Fruit fly (Drosophila melanogaster) whole organism, embryonic: ENCODE results near the gene woc.

Source experiments
- Aef1 ChIP-seq: fragments of 200-800 bp; sonication (Bioruptor generic); IDR thresholded peaks from 3 replicates; pipeline ENCODE4 v1.3.6; 2022; ENCODE audit warnings: missing biosample characterization, missing genetic modification characterization
- Antp ChIP-seq: fragments of 200-800 bp; sonication (Bioruptor generic); optimal IDR thresholded peaks from 3 replicates; lab custom pipeline; 2016; ENCODE audit warnings: missing biosample characterization, missing genetic modification characterization
- CG12391 ChIP-seq: fragments of 200-800 bp; sonication (Bioruptor generic); optimal IDR thresholded peaks from 3 replicates; lab custom pipeline; 2018; ENCODE audit warnings: missing biosample characterization, mild to moderate bottlenecking, missing genetic modification characterization, moderate library complexity
- CG13424 ChIP-seq: fragments of 200-800 bp; sonication (Bioruptor generic); optimal IDR thresholded peaks from 2 replicates; lab custom pipeline; 2019; ENCODE audit warnings: missing biosample characterization, mild to moderate bottlenecking, missing genetic modification characterization, moderate library complexity
- CG14441 ChIP-seq: fragments of 200-800 bp; sonication (Bioruptor generic); IDR thresholded peaks from 2 replicates; pipeline ENCODE4 v1.3.6; 2022; ENCODE audit warnings: missing biosample characterization, missing genetic modification characterization
- CG17359 ChIP-seq: fragments of 200-800 bp; sonication (Bioruptor generic); optimal IDR thresholded peaks from 3 replicates; lab custom pipeline; 2018; ENCODE audit warnings: missing biosample characterization, mild to moderate bottlenecking, missing genetic modification characterization, moderate library complexity
- CG17612 ChIP-seq: fragments of 200-800 bp; sonication (Bioruptor generic); IDR thresholded peaks from 2 replicates; pipeline ENCODE4 v1.3.6; 2022; ENCODE audit warnings: missing biosample characterization, missing genetic modification characterization
- CG18619 ChIP-seq: fragments of 200-800 bp; sonication (Bioruptor generic); optimal IDR thresholded peaks from 3 replicates; lab custom pipeline; 2017; ENCODE audit warnings: missing biosample characterization, mild to moderate bottlenecking, missing genetic modification characterization
- CG31365 ChIP-seq: fragments of 200-800 bp; sonication (Bioruptor generic); optimal IDR thresholded peaks from 2 replicates; lab custom pipeline; 2018; ENCODE audit warnings: missing biosample characterization, mild to moderate bottlenecking, missing genetic modification characterization
- CG34376 ChIP-seq: fragments of 200-800 bp; sonication (Bioruptor generic); optimal IDR thresholded peaks from 2 replicates; lab custom pipeline; 2018; ENCODE audit warnings: missing biosample characterization, mild to moderate bottlenecking, missing genetic modification characterization
- CG42726 ChIP-seq: fragments of 200-800 bp; sonication (Bioruptor generic); IDR thresholded peaks from 2 replicates; pipeline ENCODE4 v1.3.6; 2022; ENCODE audit warnings: missing biosample characterization, missing genetic modification characterization; ENCODE audit not compliant: partially characterized antibody
- CG8281 ChIP-seq: fragments of 200-800 bp; sonication (Bioruptor generic); optimal IDR thresholded peaks from 2 replicates; lab custom pipeline; 2018; ENCODE audit warnings: missing biosample characterization, mild to moderate bottlenecking, missing genetic modification characterization, moderate library complexity
- CG8478 ChIP-seq: fragments of >200 bp; optimal IDR thresholded peaks from 2 replicates; lab custom pipeline; 2018
- CG9932 ChIP-seq: fragments of 200-800 bp; sonication (Bioruptor generic); IDR thresholded peaks from 2 replicates; pipeline ENCODE4 v1.3.6; 2022; ENCODE audit warnings: missing biosample characterization, missing genetic modification characterization
- CHES-1-like ChIP-seq: fragments of 200-800 bp; sonication (Bioruptor generic); optimal IDR thresholded peaks from 2 replicates; lab custom pipeline; 2016; ENCODE audit warnings: missing biosample characterization, missing genetic modification characterization
- Deaf1 ChIP-seq: fragments of 200-800 bp; optimal IDR thresholded peaks from 3 replicates; lab custom pipeline; 2019; ENCODE audit warnings: missing biosample characterization, mild to moderate bottlenecking, missing genetic modification characterization, moderate library complexity
- H2.0 ChIP-seq: fragments of 200-800 bp; sonication (Bioruptor generic); IDR thresholded peaks from 2 replicates; pipeline ENCODE4 v1.3.6; 2022; ENCODE audit warnings: missing biosample characterization, missing genetic modification characterization
- Hmr ChIP-seq: fragments of 200-800 bp; sonication (Bioruptor generic); optimal IDR thresholded peaks from 3 replicates; lab custom pipeline; 2017; ENCODE audit warnings: mild to moderate bottlenecking, missing biosample characterization, missing genetic modification reagents, missing genetic modification characterization
- Hr51 ChIP-seq, 2 experiments: fragments of 200-800 bp; sonication (Bioruptor generic); optimal IDR thresholded peaks; 2 replicates in 1 of 2; 3 replicates in 1 of 2; lab custom pipeline; 2016 to 2018; ENCODE audit warnings: missing biosample characterization in 2 of 2, missing genetic modification characterization in 2 of 2, mild to moderate bottlenecking in 1 of 2, moderate library complexity in 1 of 2
- MESR4 ChIP-seq: fragments of 200-800 bp; sonication (Bioruptor generic); optimal IDR thresholded peaks from 2 replicates; lab custom pipeline; 2018; ENCODE audit warnings: missing biosample characterization, mild to moderate bottlenecking, missing genetic modification characterization, moderate library complexity
- Max ChIP-seq: fragments of 200-800 bp; sonication (Bioruptor generic); optimal IDR thresholded peaks from 2 replicates; lab custom pipeline; 2016; ENCODE audit warnings: missing biosample characterization, mild to moderate bottlenecking, missing genetic modification characterization
- Ptx1 ChIP-seq: fragments of 200-800 bp; sonication (Bioruptor generic); IDR thresholded peaks from 2 replicates; pipeline ENCODE4 v1.3.6; 2022; ENCODE audit warnings: missing biosample characterization, missing genetic modification characterization
- Sox102F ChIP-seq: fragments of 200-800 bp; sonication (Bioruptor generic); optimal IDR thresholded peaks from 2 replicates; lab custom pipeline; 2018; ENCODE audit warnings: missing biosample characterization, mild to moderate bottlenecking, missing genetic modification characterization, moderate library complexity
- Sry-β ChIP-seq: fragments of 200-800 bp; sonication (Bioruptor generic); optimal IDR thresholded peaks from 2 replicates; lab custom pipeline; 2018; ENCODE audit warnings: missing biosample characterization, mild to moderate bottlenecking, missing genetic modification characterization, moderate library complexity
- Sry-δ ChIP-seq: fragments of 200-800 bp; sonication (Bioruptor generic); optimal IDR thresholded peaks from 2 replicates; lab custom pipeline; 2016; ENCODE audit warnings: missing biosample characterization, missing genetic modification characterization
- Usf ChIP-seq: fragments of 200-800 bp; sonication (Bioruptor generic); optimal IDR thresholded peaks from 2 replicates; lab custom pipeline; 2017; ENCODE audit warnings: missing genotype, missing biosample characterization, missing genetic modification characterization
- bab2 ChIP-seq: fragments of 200-800 bp; sonication (Bioruptor generic); optimal IDR thresholded peaks from 2 replicates; lab custom pipeline; 2016; ENCODE audit warnings: missing biosample characterization, missing genetic modification characterization
- bigmax ChIP-seq: fragments of 200-800 bp; sonication (Bioruptor generic); optimal IDR thresholded peaks from 2 replicates; lab custom pipeline; 2018; ENCODE audit warnings: missing biosample characterization, mild to moderate bottlenecking, missing genetic modification characterization
- bsh ChIP-seq, 2 experiments: fragments of 200-800 bp; sonication (Bioruptor generic); optimal IDR thresholded peaks; 2 replicates each; lab custom pipeline; 2017 to 2018; ENCODE audit warnings: mild to moderate bottlenecking in 2 of 2, missing biosample characterization in 2 of 2, missing genetic modification characterization in 2 of 2, moderate library complexity in 1 of 2
- chif ChIP-seq, 2 experiments: fragments of 200-800 bp; sonication (Bioruptor generic); optimal IDR thresholded peaks; 3 replicates each; lab custom pipeline; 2016; ENCODE audit warnings: missing biosample characterization in 2 of 2, missing genetic modification characterization in 2 of 2
- chinmo ChIP-seq: fragments of 200-800 bp; sonication (Bioruptor generic); IDR thresholded peaks from 4 replicates; pipeline ENCODE4 v1.3.6; 2022; ENCODE audit warnings: missing biosample characterization, missing genetic modification characterization; ENCODE audit not compliant: partially characterized antibody
- danr ChIP-seq: fragments of 200-800 bp; sonication (Bioruptor generic); IDR thresholded peaks from 2 replicates; pipeline ENCODE4 v1.3.6; 2022; ENCODE audit warnings: missing biosample characterization, missing genetic modification characterization
- ems ChIP-seq: fragments of 200-800 bp; sonication (Bioruptor generic); optimal IDR thresholded peaks from 3 replicates; lab custom pipeline; 2016; ENCODE audit warnings: missing biosample characterization, missing genetic modification characterization
- eve ChIP-seq, 2 experiments: fragments of >200 bp; optimal IDR thresholded peaks; 2 replicates each; lab custom pipeline; 2017; ENCODE audit warnings: missing biosample characterization in 2 of 2, missing genetic modification characterization in 2 of 2
- fd96Cb ChIP-seq: fragments of 200-800 bp; sonication (Bioruptor generic); optimal IDR thresholded peaks from 2 replicates; lab custom pipeline; 2018; ENCODE audit warnings: missing biosample characterization, mild to moderate bottlenecking, missing genetic modification characterization, moderate library complexity
- fu2 ChIP-seq: fragments of 200-800 bp; sonication (Bioruptor generic); optimal IDR thresholded peaks from 2 replicates; lab custom pipeline; 2016; ENCODE audit warnings: missing biosample characterization, missing genetic modification characterization
- gt ChIP-seq: fragments of 200-800 bp; sonication (Bioruptor generic); IDR thresholded peaks from 2 replicates; pipeline ENCODE4 v1.3.6; 2022; ENCODE audit warnings: missing biosample characterization, missing genetic modification characterization
- klu ChIP-seq: fragments of 200-800 bp; sonication (Bioruptor generic); IDR thresholded peaks from 2 replicates; pipeline ENCODE4 v1.3.6; 2022; ENCODE audit warnings: missing biosample characterization, missing genetic modification characterization
- nau ChIP-seq: fragments of 200-800 bp; sonication (Bioruptor generic); optimal IDR thresholded peaks from 3 replicates; lab custom pipeline; 2017; ENCODE audit warnings: missing biosample characterization, mild to moderate bottlenecking, missing genetic modification characterization, missing genetic modification reagents
- pan ChIP-seq, 4 experiments: fragments of >200 bp in 3 of 4; fragments of 200-800 bp in 1 of 4; sonication (Bioruptor generic) in 1 of 4; optimal IDR thresholded peaks in 3 of 4; IDR thresholded peaks in 1 of 4; 2 replicates each; pipeline versions ENCODE4 v1.3.6 to Lab custom; 2017 to 2022; ENCODE audit warnings: missing biosample characterization in 2 of 4, missing genetic modification characterization in 2 of 4, mixed read lengths in 1 of 4
- psq ChIP-seq: fragments of 200-800 bp; sonication (Bioruptor generic); optimal IDR thresholded peaks from 2 replicates; lab custom pipeline; 2017; ENCODE audit warnings: missing biosample characterization, missing genetic modification characterization
- repo ChIP-seq: fragments of 200-800 bp; sonication (Bioruptor generic); optimal IDR thresholded peaks from 2 replicates; lab custom pipeline; 2016; ENCODE audit warnings: missing biosample characterization, missing genetic modification characterization
- sens ChIP-seq: fragments of 200-800 bp; sonication (Bioruptor generic); peaks from one replicate; lab custom pipeline; 2016; ENCODE audit warnings: missing biosample characterization, missing genetic modification characterization
- slbo ChIP-seq: fragments of 200-800 bp; sonication (Bioruptor generic); IDR thresholded peaks from 2 replicates; pipeline ENCODE4 v1.3.6; 2022; ENCODE audit warnings: missing biosample characterization, missing genetic modification characterization
- slp2 ChIP-seq: fragments of 200-800 bp; sonication (Bioruptor generic); optimal IDR thresholded peaks from 2 replicates; lab custom pipeline; 2016; ENCODE audit warnings: missing biosample characterization, missing genetic modification characterization
- stwl ChIP-seq: fragments of 200-800 bp; sonication (Bioruptor generic); optimal IDR thresholded peaks from 3 replicates; lab custom pipeline; 2018; ENCODE audit warnings: missing biosample characterization, mild to moderate bottlenecking, missing genetic modification characterization, moderate library complexity
- tgo ChIP-seq: fragments of 200-800 bp; sonication (Bioruptor generic); IDR thresholded peaks from 3 replicates; pipeline ENCODE4 v1.3.6; 2022; ENCODE audit warnings: missing biosample characterization, missing genetic modification characterization
- tio ChIP-seq: fragments of 200-800 bp; sonication (Bioruptor generic); optimal IDR thresholded peaks from 2 replicates; lab custom pipeline; 2017; ENCODE audit warnings: missing biosample characterization, missing genetic modification characterization, inconsistent platforms
- vvl ChIP-seq: fragments of 200-800 bp; sonication (Bioruptor generic); IDR thresholded peaks from 2 replicates; pipeline ENCODE4 v1.3.6; 2022; ENCODE audit warnings: missing biosample characterization, missing genetic modification characterization

Gene woc

dm6 chr3R:27283645-27284044 lies 19.8 kb upstream of the woc start, which contains the start of gene CG3368 (continued):
- TF ChIP-seq psq (no peak), CG42726 (GFP tag; lab: Robert Waterston, UW) (0 out of 2 replicates have a peak, but pooled peaks have one; percentile 41), tio (GFP tag; lab: Kevin White, UChicago) (no peak), chinmo (GFP tag; lab: Robert Waterston, UW) (peak; percentile 65; the same call in 1 of the 4 replicates), CG12391 (tag; lab: Kevin White, UChicago) (no peak), stwl (tag; lab: Kevin White, UChicago) (peak; percentile 65), CG13424 (no peak), H2.0 (GFP tag; lab: Robert Waterston, UW) (no peak), gt (no peak)

dm6 chr3R:27282286-27282685 lies 18.4 kb upstream of the woc start, which contains the start of gene mrt:
mrt (minus strand) TSS chr3R:27282661.
- TF ChIP-seq CG18619 (peak; percentile 61), Sry-β (GFP tag; lab: Kevin White, UChicago) (no peak), Ptx1 (peak; percentile 54), slp2 (GFP tag; lab: Kevin White, UChicago) (peak; percentile 19), CG34376 (peak; percentile 53), Usf (peak; percentile 6), CHES-1-like (GFP tag; lab: Kevin White, UChicago) (peak; percentile 62), eve (GFP tag; optimal IDR thresholded peaks at IDR 0.05; lab: Kevin White, UChicago) (no peak), Sry-δ (peak; percentile 14), ems (peak; percentile 61), CG17612 (no peak), pan (optimal IDR thresholded peaks at IDR 0.05; lab: Kevin White, UChicago) (no peak), pan (GFP tag; optimal IDR thresholded peaks at IDR 0.05 in 1 of 2, IDR thresholded peaks at IDR 0.05 in 1 of 2) (peak in 1 of 2 experiments; percentile 28), Aef1 (peak; percentile 34; the same call in 1 of the 3 replicates), Max (GFP tag; lab: Kevin White, UChicago) (peak; percentile 34), CG17359 (tag; lab: Kevin White, UChicago) (peak; percentile 51), Antp (GFP tag; lab: Kevin White, UChicago) (peak; percentile 69), bsh (GFP tag; optimal IDR thresholded peaks at IDR 0.05; lab: Kevin White, UChicago) (peak in 1 of 2 experiments; percentile 35), fu2 (peak; percentile 55), vvl (GFP tag; lab: Robert Waterston, UW) (peak; percentile 35), klu (GFP tag; lab: Robert Waterston, UW) (0 out of 2 replicates have a peak, but pooled peaks have one; percentile 28), bab2 (GFP tag; lab: Kevin White, UChicago) (peak; percentile 28), bigmax (no peak), Hr51 (GFP tag; optimal IDR thresholded peaks at IDR 0.05; lab: Kevin White, UChicago) (peak; percentile 14 to 67), repo (peak; percentile 7), CG8478 (lab: Kevin White, UChicago) (no peak), Deaf1 (tag; lab: Kevin White, UChicago) (no peak), tgo (GFP tag; lab: Robert Waterston, UW) (peak; percentile 38; the same call in 1 of the 3 replicates), CG31365 (no peak), CG14441 (0 out of 2 replicates have a peak, but pooled peaks have one; percentile 6), nau (GFP tag; lab: Kevin White, UChicago) (peak; percentile 23), chif (GFP tag; optimal IDR thresholded peaks at IDR 0.05; lab: Kevin White, UChicago) (peak; percentile 36 to 37), Hmr (GFP tag; lab: Kevin White, UChicago) (peak; percentile 62), slbo (GFP tag; lab: Robert Waterston, UW) (peak; percentile 77), MESR4 (GFP tag; lab: Kevin White, UChicago) (no peak), CG9932 (GFP tag; lab: Robert Waterston, UW) (peak; percentile 78), sens (peak; percentile 95), danr (GFP tag; lab: Robert Waterston, UW) (no peak), Sox102F (GFP tag; lab: Kevin White, UChicago) (peak; percentile 41), fd96Cb (tag; lab: Kevin White, UChicago) (peak; percentile 38), CG8281 (tag; lab: Kevin White, UChicago) (peak; percentile 10)
